Fruit fly (Drosophila melanogaster): Measurements from ENCODE around the gene Slc45-1.

dm6 chr3L:9193003-9193402 is 15.7 kb downstream of the Slc45-1 start:
- no peak for TF ChIP-seq CG16815 (GFP tag; optimal IDR thresholded peaks at IDR 0.05)
- no peak for TF ChIP-seq CG15514 (GFP tag; optimal IDR thresholded peaks at IDR 0.05)
- TF ChIP-seq Hr78 (GFP tag; optimal IDR thresholded peaks at IDR 0.05): no peak
- no peak for TF ChIP-seq nerfin-1 (tag; optimal IDR thresholded peaks at IDR 0.05)
- no peak for TF ChIP-seq CG8089 (GFP tag; optimal IDR thresholded peaks at IDR 0.05)
- no peak for TF ChIP-seq dmrt11E (tag; optimal IDR thresholded peaks at IDR 0.05)
- TF ChIP-seq gsb-n (tag; optimal IDR thresholded peaks at IDR 0.05): no peak
- no peak for TF ChIP-seq CG11695 (GFP tag; IDR thresholded peaks at IDR 0.05)
- no peak for TF ChIP-seq Fer3 (tag; optimal IDR thresholded peaks at IDR 0.05)
